Worm (Caenorhabditis elegans): ENCODE data around the gene sir-2.2.

ce11 chrX:13307852-13308251 is 20.0 kb upstream of the sir-2.2 start:
- TF ChIP-seq lin-13 (GFP tag; optimal IDR thresholded peaks at IDR 0.05): no peak
- TF ChIP-seq elt-3 (tag; optimal IDR thresholded peaks at IDR 0.05): no peak
- no peak for TF ChIP-seq nhr-11 (tag; optimal IDR thresholded peaks at IDR 0.05)
- no peak for TF ChIP-seq peb-1 (tag; optimal IDR thresholded peaks at IDR 0.05)
- no peak for TF ChIP-seq ztf-11 (tag; optimal IDR thresholded peaks at IDR 0.05)
- TF ChIP-seq Y55F3AM.14 (GFP tag; optimal IDR thresholded peaks at IDR 0.05): no peak
- TF ChIP-seq lin-39 (tag; optimal IDR thresholded peaks at IDR 0.05): no peak
- no peak for TF ChIP-seq nhr-237 (tag; optimal IDR thresholded peaks at IDR 0.05)
- TF ChIP-seq lin-11 (tag; optimal IDR thresholded peaks at IDR 0.05): no peak
- no peak for TF ChIP-seq alr-1 (tag; optimal IDR thresholded peaks at IDR 0.05)
- TF ChIP-seq sma-3 (GFP tag; optimal IDR thresholded peaks at IDR 0.05): no peak
- no peak for TF ChIP-seq egl-27 (tag; optimal IDR thresholded peaks at IDR 0.05)
- TF ChIP-seq mdl-1 (tag; optimal IDR thresholded peaks at IDR 0.05): no peak
- no peak for TF ChIP-seq skn-1 (tag; optimal IDR thresholded peaks at IDR 0.05)
